Fruit fly (Drosophila melanogaster): ENCODE results near the gene CG13841.

CG13841 gene

DNA sequence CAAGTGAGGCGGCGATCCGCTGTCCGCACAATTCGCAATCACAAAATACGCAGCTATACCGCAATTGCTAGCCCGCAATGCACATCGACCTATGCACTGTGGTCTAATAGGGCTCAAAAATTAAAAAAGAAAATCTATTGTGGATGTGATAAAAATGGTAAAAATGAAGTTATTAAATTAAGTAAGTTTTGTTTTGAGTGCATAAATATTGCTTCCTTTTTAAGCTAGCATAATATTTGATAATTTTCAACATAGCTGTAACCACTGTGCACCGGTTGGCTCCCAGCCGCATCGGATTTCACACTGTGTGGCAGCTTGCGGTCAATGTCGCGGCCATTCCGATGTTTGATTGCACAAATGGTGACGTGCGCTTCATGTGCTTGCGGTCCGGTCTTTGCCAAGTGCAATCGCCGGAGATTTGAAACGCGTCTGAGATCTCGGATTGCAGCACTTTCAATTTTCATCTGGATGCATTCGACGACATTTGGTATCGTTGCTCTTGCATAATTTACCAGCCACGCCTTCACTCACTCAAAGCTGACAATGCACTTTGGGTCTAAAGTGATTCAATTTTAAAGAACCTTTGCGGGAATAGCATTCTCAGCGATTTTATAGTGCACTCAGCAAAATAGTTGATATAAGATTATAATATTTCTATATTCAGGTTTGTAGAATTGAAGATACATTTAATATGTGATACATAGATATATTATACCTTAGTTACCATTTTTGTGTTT is 49.1 kb upstream of the CG13841 start (continued):
- no peak for TF ChIP-seq CG4707 (GFP tag; optimal IDR thresholded peaks at IDR 0.05)
- no peak for TF ChIP-seq BtbVII (GFP tag; optimal IDR thresholded peaks at IDR 0.05)
- no peak for TF ChIP-seq Doc3 (GFP tag; IDR thresholded peaks at IDR 0.05; ENCODE audit: partially characterized antibody)
- no peak for TF ChIP-seq prd (optimal IDR thresholded peaks at IDR 0.05)
- peak; percentile 84 for TF ChIP-seq prd (GFP tag; IDR thresholded peaks at IDR 0.05)
- TF ChIP-seq cg (GFP tag; optimal IDR thresholded peaks at IDR 0.05) = no peak
- TF ChIP-seq Oli (tag; optimal IDR thresholded peaks at IDR 0.05) = no peak
- TF ChIP-seq CG6791 (GFP tag; IDR thresholded peaks at IDR 0.05; ENCODE audit: partially characterized antibody) = no peak
- TF ChIP-seq CG13624 (GFP tag; optimal IDR thresholded peaks at IDR 0.05) = no peak
- no peak for TF ChIP-seq Adf1 (GFP tag; IDR thresholded peaks at IDR 0.05)
- TF ChIP-seq cas (GFP tag; IDR thresholded peaks at IDR 0.05) = no peak
- TF ChIP-seq Ada2b (GFP tag; IDR thresholded peaks at IDR 0.05) = peak; percentile 14; the same call in 1 of the 2 replicates
- TF ChIP-seq CG4820 (GFP tag; optimal IDR thresholded peaks at IDR 0.05) = peak; percentile 15
- no peak for TF ChIP-seq gsb-n (tag; optimal IDR thresholded peaks at IDR 0.05)
- no peak for TF ChIP-seq gcm (GFP tag; optimal IDR thresholded peaks at IDR 0.05)
- no peak for TF ChIP-seq NC2β (GFP tag; optimal IDR thresholded peaks at IDR 0.05)
- no peak for TF ChIP-seq CG11247 (GFP tag; IDR thresholded peaks at IDR 0.05)
- no peak for TF ChIP-seq slp2 (GFP tag; optimal IDR thresholded peaks at IDR 0.05)
- TF ChIP-seq jigr1 (GFP tag; IDR thresholded peaks at IDR 0.05) = no peak
- TF ChIP-seq fd102C (GFP tag; optimal IDR thresholded peaks at IDR 0.05) = no peak
- peak; percentile 66; the same call in 2 of the 3 replicates for TF ChIP-seq zfh1 (GFP tag; IDR thresholded peaks at IDR 0.05)
- TF ChIP-seq Fer1 (GFP tag; optimal IDR thresholded peaks at IDR 0.05) = no peak
- no peak for TF ChIP-seq Pdp1 (GFP tag; optimal IDR thresholded peaks at IDR 0.05)
- no peak for TF ChIP-seq CG2199 (GFP tag; IDR thresholded peaks at IDR 0.05)
- no peak for TF ChIP-seq lbe (GFP tag; optimal IDR thresholded peaks at IDR 0.05)
- no peak for TF ChIP-seq Taf1 (GFP tag; IDR thresholded peaks at IDR 0.05)
- TF ChIP-seq Dek (tag; optimal IDR thresholded peaks at IDR 0.05) = no peak
- no peak for TF ChIP-seq seq (GFP tag; IDR thresholded peaks at IDR 0.05)
- no peak for TF ChIP-seq CG2875 (GFP tag; optimal IDR thresholded peaks at IDR 0.05)
- no peak for TF ChIP-seq pho (GFP tag; optimal IDR thresholded peaks at IDR 0.05)
- peak; percentile 0 for TF ChIP-seq chn (GFP tag; optimal IDR thresholded peaks at IDR 0.05)
- no peak for TF ChIP-seq CG5180 (GFP tag; optimal IDR thresholded peaks at IDR 0.05)
- TF ChIP-seq CG31388 (GFP tag; optimal IDR thresholded peaks at IDR 0.05) = no peak
- TF ChIP-seq Abd-B (GFP tag; optimal IDR thresholded peaks at IDR 0.05) = no peak
- TF ChIP-seq sr (GFP tag; IDR thresholded peaks at IDR 0.05) = no peak
- TF ChIP-seq Nf-YB (GFP tag; optimal IDR thresholded peaks at IDR 0.05) = no peak
- no peak for TF ChIP-seq CG13123 (GFP tag; optimal IDR thresholded peaks at IDR 0.05)
- TF ChIP-seq CG15601 (tag; optimal IDR thresholded peaks at IDR 0.05) = no peak
- no peak for TF ChIP-seq CG13287 (GFP tag; IDR thresholded peaks at IDR 0.05; ENCODE audit: partially characterized antibody)
- TF ChIP-seq CG12104 (GFP tag; optimal IDR thresholded peaks at IDR 0.05) = no peak
- TF ChIP-seq unpg (GFP tag; optimal IDR thresholded peaks at IDR 0.05) = peak; percentile 33
- peak; percentile 56 for TF ChIP-seq CG1603 (tag; optimal IDR thresholded peaks at IDR 0.05)
- no peak for TF ChIP-seq Mes4 (GFP tag; optimal IDR thresholded peaks at IDR 0.05)
- no peak for TF ChIP-seq jing (GFP tag; optimal IDR thresholded peaks at IDR 0.05)
- no peak for TF ChIP-seq CG12659 (GFP tag; optimal IDR thresholded peaks at IDR 0.05)
- TF ChIP-seq Ravus (GFP tag; IDR thresholded peaks at IDR 0.05) = no peak
- no peak for TF ChIP-seq wek (GFP tag; optimal IDR thresholded peaks at IDR 0.05)
- peak; percentile 31 for TF ChIP-seq dmrt11E (tag; optimal IDR thresholded peaks at IDR 0.05)
- TF ChIP-seq corto (GFP tag; optimal IDR thresholded peaks at IDR 0.05) = no peak
- TF ChIP-seq CG11504 (tag; optimal IDR thresholded peaks at IDR 0.05) = peak; percentile 39
